Fruit fly (Drosophila melanogaster): ENCODE data around the gene CG31343.

CG31343 gene

dm6 chr3R:21739750-21740319 is 5.2 kb upstream of the CG31343 start, which contains the start of gene CG5849:
TSS of gene CG5849 (plus strand) at chr3R:21740105.
- TF ChIP-seq CTCF (optimal IDR thresholded peaks at IDR 0.05) = no peak
- TF ChIP-seq CG8478 (optimal IDR thresholded peaks at IDR 0.05) = no peak

dm6 chr3R:21740766-21741350 is 4.2 kb upstream of the CG31343 start:
- no peak for TF ChIP-seq CTCF (optimal IDR thresholded peaks at IDR 0.05)
- TF ChIP-seq CG8478 (optimal IDR thresholded peaks at IDR 0.05) = no peak

dm6 chr3R:21745887-21746286 is 821 bp downstream of the CG31343 start:
- no peak for TF ChIP-seq CTCF (optimal IDR thresholded peaks at IDR 0.05)
- no peak for TF ChIP-seq CG8478 (optimal IDR thresholded peaks at IDR 0.05)

dm6 chr3R:21748954-21749920 is 4.2 kb downstream of the CG31343 start, which contains the start of gene CG31233:
TSS of gene CG31233 (plus strand) at chr3R:21749853.
- TF ChIP-seq CTCF (optimal IDR thresholded peaks at IDR 0.05) (no peak), CG8478 (optimal IDR thresholded peaks at IDR 0.05) (no peak)

- TF ChIP-seq CG8478 (optimal IDR thresholded peaks at IDR 0.05) (no peak), CTCF (optimal IDR thresholded peaks at IDR 0.05) (no peak)
Observed at dm6 chr3R:21753099-21753498, 8.0 kb downstream of the CG31343 start.

dm6 chr3R:21753974-21754373 is 8.9 kb downstream of the CG31343 start, which contains the start of gene CG31198:
TSS of gene CG31198 (plus strand) at chr3R:21754324.
- no peak for TF ChIP-seq CG8478 (optimal IDR thresholded peaks at IDR 0.05)
- TF ChIP-seq CTCF (optimal IDR thresholded peaks at IDR 0.05) = no peak

dm6 chr3R:21757550-21757949 is 12.5 kb downstream of the CG31343 start:
- no peak for TF ChIP-seq CTCF (optimal IDR thresholded peaks at IDR 0.05)
- TF ChIP-seq CG8478 (optimal IDR thresholded peaks at IDR 0.05) = no peak

- TF ChIP-seq CTCF (optimal IDR thresholded peaks at IDR 0.05) = no peak
- TF ChIP-seq CG8478 (optimal IDR thresholded peaks at IDR 0.05) = no peak
Observed at dm6 chr3R:21758145-21758856, 13.2 kb downstream of the CG31343 start, which contains the start of gene CG42335. TSS of gene CG42335 (plus strand) at chr3R:21758764.

- TF ChIP-seq CG8478 (optimal IDR thresholded peaks at IDR 0.05) (no peak), CTCF (optimal IDR thresholded peaks at IDR 0.05) (no peak)
Observed at dm6 chr3R:21769218-21769617, 24.2 kb downstream of the CG31343 start, which contains the start of gene Burs. TSS of gene Burs (plus strand) at chr3R:21769518.

dm6 chr3R:21775766-21776165 is 30.7 kb downstream of the CG31343 start, which contains the start of the genes GABA-B-R2 and CG6800:
TSS of gene GABA-B-R2 (minus strand) at chr3R:21775840.
TSS of gene CG6800 (plus strand) at chr3R:21776138.
- no peak for TF ChIP-seq CTCF (optimal IDR thresholded peaks at IDR 0.05)

dm6 chr3R:21777660-21778059 is 32.6 kb downstream of the CG31343 start, which contains the start of gene Polr1H:
TSS of gene Polr1H (minus strand) at chr3R:21777847.
- TF ChIP-seq CG8478 (optimal IDR thresholded peaks at IDR 0.05) (no peak), CTCF (optimal IDR thresholded peaks at IDR 0.05) (peak in 1 of 2 experiments; percentile 41)

dm6 chr3R:21780086-21780485 is 35.0 kb downstream of the CG31343 start:
- no peak for TF ChIP-seq CTCF (optimal IDR thresholded peaks at IDR 0.05)

- TF ChIP-seq CG8478 (optimal IDR thresholded peaks at IDR 0.05) (no peak), CTCF (optimal IDR thresholded peaks at IDR 0.05) (no peak)
Observed at dm6 chr3R:21781448-21781847, 36.4 kb downstream of the CG31343 start.

dm6 chr3R:21782295-21782922 is 37.3 kb downstream of the CG31343 start, which contains the start of gene tsl:
TSS of gene tsl (minus strand) at chr3R:21782536.
- TF ChIP-seq CG8478 (optimal IDR thresholded peaks at IDR 0.05) = no peak
- TF ChIP-seq CTCF (optimal IDR thresholded peaks at IDR 0.05) = no peak

All from S2 (cell line).